Worm (Caenorhabditis elegans): Measurements from ENCODE around the gene ZK1290.15.

- TF ChIP-seq mep-1 (tag; optimal IDR thresholded peaks at IDR 0.05), result no peak
- TF ChIP-seq fkh-10 (GFP tag; optimal IDR thresholded peaks at IDR 0.05), result no peak
- TF ChIP-seq egl-27 (tag; optimal IDR thresholded peaks at IDR 0.05), result no peak
- TF ChIP-seq snpc-4 (tag; optimal IDR thresholded peaks at IDR 0.05), result no peak
- TF ChIP-seq nhr-77 (tag; optimal IDR thresholded peaks at IDR 0.05), result no peak
Measured at ce11 chrII:7534934-7535333, 11.6 kb downstream of the ZK1290.15 start, which contains the start of gene ZK1290.13.

Measured in whole organism, L4 larva.